Worm (Caenorhabditis elegans): ENCODE measurements around the gene T01C8.3.

The T01C8.3 gene

ce11 chrX:16775335-16775835 lies 7.6 kb downstream of the T01C8.3 start (continued):
- peak; percentile 71 to 93 for TF ChIP-seq let-607 (tag; optimal IDR thresholded peaks at IDR 0.05)

ce11 chrX:16773421-16773820 lies 9.6 kb downstream of the T01C8.3 start:
- TF ChIP-seq nhr-80 (tag; optimal IDR thresholded peaks at IDR 0.05) (peak; percentile 46), madf-8 (GFP tag; conservative IDR thresholded peaks at IDR 0.05) (no peak)

ce11 chrX:16772112-16772731 lies 10.8 kb downstream of the T01C8.3 start:
- TF ChIP-seq ceh-27 (GFP tag; optimal IDR thresholded peaks at IDR 0.05) (peak; percentile 66), somi-1 (GFP tag; optimal IDR thresholded peaks at IDR 0.05) (no peak)

DNA sequence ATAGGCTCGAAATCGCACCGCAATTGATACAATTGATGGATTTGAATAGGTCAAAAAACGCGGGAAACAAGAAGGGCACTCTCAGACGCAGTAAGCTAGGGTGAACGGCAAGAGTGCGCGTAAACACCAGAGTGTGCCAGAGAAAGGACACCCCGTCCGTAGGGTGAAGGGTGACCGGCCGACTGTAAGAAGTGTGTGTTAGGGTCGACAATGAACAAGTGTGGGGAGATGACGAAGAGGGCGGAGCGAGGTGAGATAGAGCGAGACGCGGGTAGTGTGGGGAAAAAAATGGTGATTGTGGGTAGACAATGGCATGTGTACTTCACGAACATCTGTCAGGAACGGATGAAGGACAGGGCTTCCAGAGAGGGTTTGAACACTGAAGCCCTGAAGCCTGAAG lies 12.1 kb downstream of the T01C8.3 start:
- TF ChIP-seq Y95B8A.8 (GFP tag; IDR thresholded peaks at IDR 0.05), result 0 out of 2 replicates have a peak, but pooled peaks have one; percentile 29
- no peak for TF ChIP-seq F55B11.4 (tag; optimal IDR thresholded peaks at IDR 0.05; ENCODE audit: borderline replicate concordance, insufficient read depth)
- 0 out of 2 replicates have a peak, but pooled peaks have one; percentile 28 for TF ChIP-seq dox-1 (GFP tag; IDR thresholded peaks at IDR 0.05)
- no peak for TF ChIP-seq hmg-20 (GFP tag; IDR thresholded peaks at IDR 0.05)
- TF ChIP-seq zfh-2 (GFP tag; conservative IDR thresholded peaks at IDR 0.05), result peak; percentile 44; the same call in 1 of the 2 replicates
- TF ChIP-seq ceh-79 (tag; optimal IDR thresholded peaks at IDR 0.05), result no peak
- TF ChIP-seq K11D2.4 (GFP tag; IDR thresholded peaks at IDR 0.05), result 0 out of 2 replicates have a peak, but pooled peaks have one; percentile 25

DNA sequence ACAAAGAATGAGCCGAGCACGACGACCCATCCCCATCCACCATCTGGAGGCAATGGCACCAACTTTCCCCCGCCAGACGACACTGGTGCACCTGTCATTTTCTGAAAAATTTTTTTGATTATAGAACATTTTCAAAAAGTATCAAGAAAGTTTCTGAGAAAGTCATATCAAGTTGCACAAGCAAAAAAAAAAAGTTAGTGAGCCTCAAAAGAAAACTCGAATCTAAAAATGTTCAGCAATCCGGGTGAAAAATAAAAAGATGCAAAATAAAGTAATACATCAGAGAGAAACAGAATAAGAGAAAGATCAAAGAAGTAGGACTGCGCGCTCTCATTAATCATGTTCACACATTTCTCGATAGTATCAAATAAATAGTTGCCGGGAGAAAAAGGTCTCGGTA lies 12.6 kb downstream of the T01C8.3 start, which contains the start of gene mct-6:
Gene mct-6, minus strand, starts transcription at position 101 of the 400 bp plus-strand sequence.
- TF ChIP-seq B0035.1 (tag; optimal IDR thresholded peaks at IDR 0.05) (no peak), attf-3 (GFP tag; conservative IDR thresholded peaks at IDR 0.05) (no peak)

DNA sequence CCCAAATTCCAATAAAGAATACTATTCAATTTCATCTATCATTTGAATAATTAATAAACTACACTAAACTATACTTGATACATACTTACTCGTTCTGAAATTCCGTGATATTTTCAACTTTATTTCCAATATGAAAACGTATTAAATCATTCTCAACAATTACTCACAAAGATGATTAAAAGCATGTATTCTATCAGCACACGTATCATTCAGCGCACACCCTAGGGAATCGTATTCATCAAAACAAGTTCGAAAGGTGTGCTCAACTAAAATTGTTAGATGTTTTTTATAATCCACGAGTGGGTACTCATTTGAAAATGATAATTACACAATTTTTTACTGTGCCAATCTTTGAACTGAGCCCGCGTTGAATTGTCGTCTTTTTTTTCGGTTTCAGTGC lies 20.5 kb downstream of the T01C8.3 start, which contains the start of gene C10E2.1:
Gene C10E2.1, plus strand, starts transcription at position 301 of the 400 bp plus-strand sequence.
- TF ChIP-seq pbrm-1 (GFP tag; IDR thresholded peaks at IDR 0.05) (no peak), ztf-28 (GFP tag; IDR thresholded peaks at IDR 0.05) (no peak), snpc-3.4 (tag; optimal IDR thresholded peaks at IDR 0.05) (no peak), nfya-1 (tag; optimal IDR thresholded peaks at IDR 0.05; ENCODE audit: borderline replicate concordance, insufficient read depth) (no peak), nhr-179 (tag; optimal IDR thresholded peaks at IDR 0.05) (no peak), repo-1 (tag; optimal IDR thresholded peaks at IDR 0.05) (no peak), hlh-12 (tag; optimal IDR thresholded peaks at IDR 0.05) (no peak), F22D6.2 (tag; optimal IDR thresholded peaks at IDR 0.05) (no peak), sptf-2 (GFP tag; optimal IDR thresholded peaks at IDR 0.05) (no peak), C06A6.2 (GFP tag; conservative IDR thresholded peaks at IDR 0.05) (no peak), lsl-1 (GFP tag; optimal IDR thresholded peaks at IDR 0.05) (no peak)

- no peak for TF ChIP-seq somi-1 (GFP tag; optimal IDR thresholded peaks at IDR 0.05)
- TF ChIP-seq snpc-1.3 (tag; optimal IDR thresholded peaks at IDR 0.05; ENCODE audit: insufficient read depth), result no peak
- TF ChIP-seq B0336.3 (GFP tag; IDR thresholded peaks at IDR 0.05), result no peak
- TF ChIP-seq attf-5 (GFP tag; optimal IDR thresholded peaks at IDR 0.05), result no peak
- TF ChIP-seq hlh-26 (GFP tag; conservative IDR thresholded peaks at IDR 0.05), result no peak
- TF ChIP-seq T26A5.8 (tag; optimal IDR thresholded peaks at IDR 0.05), result no peak
- no peak for TF ChIP-seq dpl-1 (GFP tag; optimal IDR thresholded peaks at IDR 0.05)
- TF ChIP-seq B0019.2 (GFP tag; conservative IDR thresholded peaks at IDR 0.05), result no peak
- TF ChIP-seq Y79H2A.3 (GFP tag; conservative IDR thresholded peaks at IDR 0.05), result no peak
- TF ChIP-seq K12H6.12 (tag; optimal IDR thresholded peaks at IDR 0.05), result no peak
- TF ChIP-seq ztf-18 (tag; optimal IDR thresholded peaks at IDR 0.05), result no peak
- no peak for TF ChIP-seq attf-6 (GFP tag; IDR thresholded peaks at IDR 0.05)
- no peak for TF ChIP-seq bed-1 (GFP tag; IDR thresholded peaks at IDR 0.05)
- TF ChIP-seq tbp1 (GFP tag; optimal IDR thresholded peaks at IDR 0.05), result no peak
Measured at ce11 chrX:16754474-16754873, 28.5 kb downstream of the T01C8.3 start, which contains the start of gene C10E2.5. Gene C10E2.5, minus strand, starts transcription at chrX:16754574.

All from whole organism, young adult.